Worm (Caenorhabditis elegans) whole organism, mixed stage, embryonic: Measurements from ENCODE around the gene T01G5.7.

ENCODE experiments used
- M03D4.4 ChIP-seq: sonication (generic microtip); optimal IDR thresholded peaks from 2 replicates; lab custom pipeline; 2017; ENCODE audit warnings: mild to moderate bottlenecking, missing genetic modification characterization, missing compliant biosample characterization
- bed-3 ChIP-seq: fragments of 200-800 bp; sonication (Bioruptor generic); optimal IDR thresholded peaks from 3 replicates; lab custom pipeline; 2018; ENCODE audit warnings: mild to moderate bottlenecking, missing genetic modification characterization, moderate library complexity, missing compliant biosample characterization
- ceh-39 ChIP-seq: fragments of 150-350 bp; optimal IDR thresholded peaks from 2 replicates; lab custom pipeline; 2014; ENCODE audit warnings: missing biosample characterization, missing genetic modification characterization
- ceh-83 ChIP-seq: fragments of 200-800 bp; sonication (Bioruptor generic); optimal IDR thresholded peaks from 2 replicates; lab custom pipeline; 2018; ENCODE audit warnings: mild to moderate bottlenecking, missing genetic modification characterization, missing compliant biosample characterization
- ces-1 ChIP-seq: fragments of 150-350 bp; optimal IDR thresholded peaks from 2 replicates; lab custom pipeline; 2014; ENCODE audit warnings: missing biosample characterization, missing genetic modification reagents, missing genetic modification characterization
- cnd-1 ChIP-seq: fragments of 200-800 bp; sonication (Bioruptor generic); optimal IDR thresholded peaks from 2 replicates; lab custom pipeline; 2018; ENCODE audit warnings: mild to moderate bottlenecking, missing genetic modification characterization, missing compliant biosample characterization
- drap-1 ChIP-seq: fragments of 200-800 bp; sonication (Bioruptor generic); optimal IDR thresholded peaks from 3 replicates; lab custom pipeline; 2018; ENCODE audit warnings: mild to moderate bottlenecking, missing genetic modification characterization, missing compliant biosample characterization
- elt-1 ChIP-seq: sonication (generic microtip); optimal IDR thresholded peaks from 2 replicates; lab custom pipeline; 2017; ENCODE audit warnings: missing genetic modification characterization, mild to moderate bottlenecking, missing compliant biosample characterization, antibody characterized with exemption, moderate library complexity, borderline replicate concordance; ENCODE audit not compliant: insufficient read depth
- elt-3 ChIP-seq: fragments of 150-350 bp; optimal IDR thresholded peaks from 2 replicates; lab custom pipeline; 2014; ENCODE audit warnings: missing biosample characterization, missing genetic modification characterization
- flh-1 ChIP-seq: fragments of 200-800 bp; sonication (Bioruptor generic); optimal IDR thresholded peaks from 2 replicates; lab custom pipeline; 2018; ENCODE audit warnings: mild to moderate bottlenecking, missing genetic modification characterization, moderate library complexity, missing compliant biosample characterization
- ham-2 ChIP-seq: fragments of 200-800 bp; sonication (Bioruptor generic); optimal IDR thresholded peaks from 2 replicates; lab custom pipeline; 2018; ENCODE audit warnings: mild to moderate bottlenecking, missing genetic modification characterization, missing compliant biosample characterization
- hlh-1 ChIP-seq: fragments of 150-350 bp; optimal IDR thresholded peaks from 2 replicates; lab custom pipeline; 2014; ENCODE audit warnings: missing biosample characterization, missing genetic modification reagents, missing genetic modification characterization
- lin-13 ChIP-seq: fragments of 150-350 bp; optimal IDR thresholded peaks from 2 replicates; lab custom pipeline; 2014; ENCODE audit warnings: missing biosample characterization, missing genetic modification characterization
- lin-32 ChIP-seq: fragments of 200-800 bp; sonication (Bioruptor generic); optimal IDR thresholded peaks from 2 replicates; lab custom pipeline; 2018; ENCODE audit warnings: mild to moderate bottlenecking, missing genetic modification characterization, missing compliant biosample characterization
- lsy-2 ChIP-seq: fragments of 150-350 bp; optimal IDR thresholded peaks from 2 replicates; lab custom pipeline; 2014; ENCODE audit warnings: missing biosample characterization, missing genetic modification characterization
- mab-5 ChIP-seq: fragments of 150-350 bp; optimal IDR thresholded peaks from 2 replicates; lab custom pipeline; 2014; ENCODE audit warnings: missing biosample characterization, missing genetic modification characterization
- mep-1 ChIP-seq: fragments of 150-350 bp; optimal IDR thresholded peaks from 2 replicates; lab custom pipeline; 2017; ENCODE audit warnings: missing biosample characterization, missing genetic modification reagents, missing genetic modification characterization, inconsistent platforms
- mls-2 ChIP-seq: sonication (generic microtip); optimal IDR thresholded peaks from 2 replicates; lab custom pipeline; 2016; ENCODE audit warnings: mild to moderate bottlenecking, missing genetic modification characterization, moderate library complexity, missing compliant biosample characterization
- nhr-12 ChIP-seq: fragments of 150-350 bp; optimal IDR thresholded peaks from 2 replicates; lab custom pipeline; 2014; ENCODE audit warnings: missing biosample characterization, missing genetic modification characterization
- nhr-2 ChIP-seq: fragments of 150-350 bp; optimal IDR thresholded peaks from 2 replicates; lab custom pipeline; 2014; ENCODE audit warnings: missing biosample characterization, missing genetic modification characterization
- nhr-237 ChIP-seq: fragments of 150-350 bp; optimal IDR thresholded peaks from 2 replicates; lab custom pipeline; 2014; ENCODE audit warnings: missing biosample characterization, missing genetic modification characterization
- nhr-28 ChIP-seq: fragments of 150-350 bp; optimal IDR thresholded peaks from 2 replicates; lab custom pipeline; 2014; ENCODE audit warnings: missing biosample characterization, missing genetic modification characterization
- nhr-76 ChIP-seq: sonication (generic microtip); optimal IDR thresholded peaks from 2 replicates; lab custom pipeline; 2017; ENCODE audit warnings: missing biosample characterization, missing genetic modification characterization
- sem-2 ChIP-seq: fragments of 200-800 bp; sonication (Bioruptor generic); optimal IDR thresholded peaks from 2 replicates; lab custom pipeline; 2018; ENCODE audit warnings: mild to moderate bottlenecking, missing genetic modification characterization, missing compliant biosample characterization
- snpc-4 ChIP-seq: fragments of 150-350 bp; optimal IDR thresholded peaks from 2 replicates; lab custom pipeline; 2014; ENCODE audit warnings: missing biosample characterization, missing genetic modification characterization
- sptf-1 ChIP-seq: sonication (generic microtip); optimal IDR thresholded peaks from 2 replicates; lab custom pipeline; 2017; ENCODE audit warnings: mild to moderate bottlenecking, missing genetic modification characterization, moderate library complexity, missing compliant biosample characterization
- tbx-8 ChIP-seq: fragments of 200-800 bp; sonication (Bioruptor generic); optimal IDR thresholded peaks from 2 replicates; lab custom pipeline; 2018; ENCODE audit warnings: mild to moderate bottlenecking, missing genetic modification characterization, moderate library complexity, missing compliant biosample characterization
- unc-120 ChIP-seq: sonication (generic microtip); optimal IDR thresholded peaks from 2 replicates; lab custom pipeline; 2017; ENCODE audit warnings: missing genetic modification characterization, missing compliant biosample characterization; ENCODE audit not compliant: poor library complexity, severe bottlenecking
- unc-39 ChIP-seq: fragments of 150-350 bp; optimal IDR thresholded peaks from 2 replicates; lab custom pipeline; 2014; ENCODE audit warnings: missing biosample characterization, missing genetic modification characterization
- unc-62 ChIP-seq: fragments of 150-350 bp; optimal IDR thresholded peaks from 2 replicates; lab custom pipeline; 2014; ENCODE audit warnings: missing biosample characterization, missing genetic modification reagents, missing genetic modification characterization
- zip-8 ChIP-seq: fragments of 150-350 bp; optimal IDR thresholded peaks from 2 replicates; lab custom pipeline; 2014; ENCODE audit warnings: missing biosample characterization, missing genetic modification characterization
- ztf-11 ChIP-seq: fragments of 150-350 bp; optimal IDR thresholded peaks from 2 replicates; lab custom pipeline; 2014; ENCODE audit warnings: missing biosample characterization, missing genetic modification characterization

T01G5.7 gene

ce11 chrV:15111660-15112059, at the start of gene T01G5.7:
Gene T01G5.7 (plus strand): TSS chrV:15111960.
- TF ChIP-seq ham-2 (no peak), sptf-1 (tag; lab: Kevin White, UChicago) (no peak), nhr-28 (tag; lab: Kevin White, UChicago) (no peak), M03D4.4 (tag; lab: Kevin White, UChicago) (no peak), nhr-12 (tag; lab: Kevin White, UChicago) (no peak)

- TF ChIP-seq lsy-2 (no peak), unc-120 (tag; lab: Kevin White, UChicago) (no peak)
Observed at ce11 chrV:15063987-15064386, 47.8 kb upstream of the T01G5.7 start, which contains the start of gene rap-2. Gene rap-2 (minus strand): TSS chrV:15064087.

- peak; percentile 55 for TF ChIP-seq drap-1
- TF ChIP-seq tbx-8: no peak
- no peak for TF ChIP-seq unc-62 (GFP tag; lab: Kevin White, UChicago)
- TF ChIP-seq sem-2 (GFP tag; lab: Kevin White, UChicago): no peak
- TF ChIP-seq flh-1: no peak
- TF ChIP-seq snpc-4: no peak
- TF ChIP-seq lsy-2: no peak
- peak; percentile 13 for TF ChIP-seq mep-1
- TF ChIP-seq nhr-28 (tag; lab: Kevin White, UChicago): no peak
- peak; percentile 24 for TF ChIP-seq sptf-1 (tag; lab: Kevin White, UChicago)
- TF ChIP-seq cnd-1 (tag; lab: Kevin White, UChicago): no peak
- peak; percentile 77 for TF ChIP-seq nhr-2 (tag; lab: Kevin White, UChicago)
- no peak for TF ChIP-seq lin-32 (GFP tag; lab: Kevin White, UChicago)
- TF ChIP-seq ces-1 (GFP tag; lab: Kevin White, UChicago): peak; percentile 8
- TF ChIP-seq elt-1 (tag; lab: Kevin White, UChicago): no peak
- TF ChIP-seq mls-2 (tag; lab: Kevin White, UChicago): peak; percentile 51
- TF ChIP-seq ceh-39: peak; percentile 20
- TF ChIP-seq zip-8: no peak
Observed at ce11 chrV:15065068-15065744, 46.6 kb upstream of the T01G5.7 start, which contains the start of gene C25D7.9. Gene C25D7.9 (plus strand): TSS chrV:15065135.

- TF ChIP-seq lin-13 (tag; lab: Kevin White, UChicago) (no peak), unc-39 (no peak), nhr-12 (tag; lab: Kevin White, UChicago) (no peak), ces-1 (GFP tag; lab: Kevin White, UChicago) (no peak), nhr-76 (tag; lab: Kevin White, UChicago) (no peak), nhr-2 (tag; lab: Kevin White, UChicago) (no peak), sptf-1 (tag; lab: Kevin White, UChicago) (no peak), nhr-28 (tag; lab: Kevin White, UChicago) (no peak), elt-3 (tag; lab: Kevin White, UChicago) (no peak), lin-32 (GFP tag; lab: Kevin White, UChicago) (no peak), lsy-2 (no peak), elt-1 (tag; lab: Kevin White, UChicago) (no peak), snpc-4 (no peak)
Observed at ce11 chrV:15065837-15066348, 45.9 kb upstream of the T01G5.7 start, which contains the start of gene otub-1. Gene otub-1 (plus strand): TSS chrV:15066298.

- TF ChIP-seq ceh-83 (GFP tag; lab: Kevin White, UChicago) (no peak), drap-1 (no peak), hlh-1 (tag; lab: Kevin White, UChicago) (no peak), bed-3 (GFP tag; lab: Kevin White, UChicago) (no peak), mab-5 (tag; lab: Kevin White, UChicago) (no peak), elt-3 (tag; lab: Kevin White, UChicago) (no peak), ham-2 (no peak), zip-8 (no peak), lin-13 (tag; lab: Kevin White, UChicago) (no peak), ztf-11 (no peak), lsy-2 (no peak), snpc-4 (no peak), M03D4.4 (tag; lab: Kevin White, UChicago) (no peak), mep-1 (no peak), ces-1 (GFP tag; lab: Kevin White, UChicago) (no peak), unc-39 (no peak), nhr-237 (no peak), nhr-28 (tag; lab: Kevin White, UChicago) (no peak)
Observed at ce11 chrV:15067165-15067564, 44.6 kb upstream of the T01G5.7 start, which contains the start of gene C25D7.10. Gene C25D7.10 (plus strand): TSS chrV:15067465.
